Fruit fly (Drosophila melanogaster) whole organism, embryonic: ENCODE data around the gene Or82a.

Experiments
- CG10979 ChIP-seq: fragments of 200-800 bp; sonication (Bioruptor generic); optimal IDR thresholded peaks from 2 replicates; lab custom pipeline; 2018; ENCODE audit warnings: missing biosample characterization, mild to moderate bottlenecking, missing genetic modification characterization, moderate library complexity
- CG2199 ChIP-seq: fragments of 200-800 bp; sonication (Bioruptor generic); IDR thresholded peaks from 3 replicates; pipeline ENCODE4 v1.3.6; 2022; ENCODE audit warnings: missing biosample characterization, missing genetic modification characterization
- CG33557 ChIP-seq: fragments of 200-800 bp; sonication (Bioruptor generic); optimal IDR thresholded peaks from 2 replicates; lab custom pipeline; 2019; ENCODE audit warnings: missing biosample characterization, mild to moderate bottlenecking, missing genetic modification characterization, moderate library complexity
- CG5180 ChIP-seq: fragments of 200-800 bp; sonication (Bioruptor generic); optimal IDR thresholded peaks from 3 replicates; lab custom pipeline; 2017; ENCODE audit warnings: missing biosample characterization, missing genetic modification characterization, mild to moderate bottlenecking, moderate library complexity, missing genetic modification reagents
- CG5245 ChIP-seq: fragments of 200-800 bp; sonication (Bioruptor generic); optimal IDR thresholded peaks from 3 replicates; lab custom pipeline; 2016; ENCODE audit warnings: missing biosample characterization, missing genetic modification characterization
- CG9609 ChIP-seq: fragments of 200-800 bp; sonication (Bioruptor generic); optimal IDR thresholded peaks from 3 replicates; lab custom pipeline; 2016; ENCODE audit warnings: missing biosample characterization, missing genetic modification characterization
- HLH54F ChIP-seq: fragments of 200-800 bp; sonication (Bioruptor generic); optimal IDR thresholded peaks from 3 replicates; lab custom pipeline; 2016; ENCODE audit warnings: missing biosample characterization, missing genetic modification characterization
- Lim3 ChIP-seq: fragments of 200-800 bp; sonication (Bioruptor generic); IDR thresholded peaks from 2 replicates; pipeline ENCODE4 v1.3.6; 2022; ENCODE audit warnings: missing biosample characterization, missing genetic modification characterization
- Rx ChIP-seq: fragments of 200-800 bp; sonication (Bioruptor generic); IDR thresholded peaks from 2 replicates; pipeline ENCODE4 v1.3.6; 2022; ENCODE audit warnings: missing biosample characterization, missing genetic modification characterization
- Side ChIP-seq: fragments of 200-800 bp; sonication (Bioruptor generic); optimal IDR thresholded peaks from 2 replicates; lab custom pipeline; 2016; ENCODE audit warnings: missing biosample characterization, missing genetic modification characterization
- ase ChIP-seq: fragments of 200-800 bp; sonication (Bioruptor generic); IDR thresholded peaks from 3 replicates; pipeline ENCODE4 v1.3.6; 2022; ENCODE audit warnings: missing biosample characterization, missing genetic modification characterization
- tin ChIP-seq: fragments of 200-800 bp; sonication (Bioruptor generic); optimal IDR thresholded peaks from 3 replicates; lab custom pipeline; 2016; ENCODE audit warnings: missing biosample characterization, missing genetic modification characterization
- wek ChIP-seq: fragments of 200-800 bp; sonication (Bioruptor generic); optimal IDR thresholded peaks from 3 replicates; lab custom pipeline; 2018; ENCODE audit warnings: missing biosample characterization, mild to moderate bottlenecking, missing genetic modification characterization, moderate library complexity

dm6 chr3R:4229137-4229764 lies 27.5 kb upstream of the Or82a start, which contains the start of gene DhpD:
- TF ChIP-seq Side (GFP tag; lab: Kevin White, UChicago) = no peak
- peak; percentile 47 for TF ChIP-seq CG10979 (tag; lab: Kevin White, UChicago)
- peak; percentile 61; the same call in 2 of the 3 replicates for TF ChIP-seq ase (GFP tag; lab: Robert Waterston, UW)
- TF ChIP-seq Rx = peak; percentile 74
- TF ChIP-seq CG5180 (GFP tag; lab: Kevin White, UChicago) = no peak
- no peak for TF ChIP-seq wek (GFP tag; lab: Kevin White, UChicago)
- TF ChIP-seq Lim3 (GFP tag; lab: Robert Waterston, UW) = no peak
- peak; percentile 23 for TF ChIP-seq CG9609 (GFP tag; lab: Kevin White, UChicago)
- TF ChIP-seq CG33557 (GFP tag; lab: Kevin White, UChicago) = no peak
- peak; percentile 24; the same call in 1 of the 3 replicates for TF ChIP-seq CG2199 (GFP tag; lab: Robert Waterston, UW)
- TF ChIP-seq CG5245 (GFP tag; lab: Kevin White, UChicago) = peak; percentile 46
- peak; percentile 70 for TF ChIP-seq tin (GFP tag; lab: Kevin White, UChicago)
- TF ChIP-seq HLH54F (GFP tag; lab: Kevin White, UChicago) = peak; percentile 61
